Worm (Caenorhabditis elegans) whole organism, L1 larva: ENCODE measurements around the gene W10C4.1.

Experiments used
- C04F5.9 ChIP-seq: sonication (generic microtip); optimal IDR thresholded peaks from 2 replicates; lab custom pipeline; 2016; ENCODE audit warnings: missing genetic modification characterization, missing compliant biosample characterization
- ama-1 ChIP-seq: fragments of 150-350 bp; optimal IDR thresholded peaks from 2 replicates; lab custom pipeline; 2014
- ceh-63 ChIP-seq: fragments of 200-800 bp; sonication (Bioruptor generic); optimal IDR thresholded peaks from 2 replicates; lab custom pipeline; 2018; ENCODE audit warnings: mild to moderate bottlenecking, missing genetic modification characterization, missing compliant biosample characterization
- ceh-8 ChIP-seq: fragments of 200-800 bp; sonication (Bioruptor generic); optimal IDR thresholded peaks from 2 replicates; lab custom pipeline; 2018; ENCODE audit warnings: mild to moderate bottlenecking, missing genetic modification characterization, moderate library complexity, missing compliant biosample characterization
- ceh-88 ChIP-seq: fragments of 200-800 bp; sonication (Bioruptor generic); IDR thresholded peaks from 2 replicates; pipeline ENCODE4 v1.3.6; 2022; ENCODE audit warnings: missing genetic modification characterization, missing compliant biosample characterization
- dsc-1 ChIP-seq: sonication (generic microtip); optimal IDR thresholded peaks from 2 replicates; lab custom pipeline; 2016; ENCODE audit warnings: mild to moderate bottlenecking, missing genetic modification characterization, missing compliant biosample characterization
- efl-1 ChIP-seq, 4 experiments: fragments of 150-350 bp; optimal IDR thresholded peaks in 3 of 4; peaks in 1 of 4; 1 replicate in 1 of 4; 2 replicates in 3 of 4; lab custom pipeline; 2014; ENCODE audit warnings: missing biosample characterization in 2 of 4, missing genetic modification characterization in 2 of 4, missing genetic modification reagents in 2 of 4
- efl-3 ChIP-seq: fragments of 200-800 bp; sonication (Bioruptor generic); optimal IDR thresholded peaks from 2 replicates; lab custom pipeline; 2018; ENCODE audit warnings: mild to moderate bottlenecking, missing genetic modification characterization, missing compliant biosample characterization
- elt-2 ChIP-seq: sonication (generic microtip); optimal IDR thresholded peaks from 2 replicates; lab custom pipeline; 2016; ENCODE audit warnings: missing genetic modification characterization, mild to moderate bottlenecking, inconsistent platforms, missing compliant biosample characterization, missing genetic modification reagents
- elt-3 ChIP-seq, 6 experiments: fragments of 150-350 bp in 1 of 6; sonication (generic microtip); optimal IDR thresholded peaks; 2 replicates each; lab custom pipeline; 2017 to 2018; ENCODE audit warnings: missing biosample characterization in 6 of 6, missing genetic modification characterization in 6 of 6, inconsistent platforms in 1 of 6
- fos-1 ChIP-seq: fragments of 150-350 bp; optimal IDR thresholded peaks from 2 replicates; lab custom pipeline; 2014; ENCODE audit warnings: missing biosample characterization, missing genetic modification characterization
- irx-1 ChIP-seq: sonication (generic microtip); optimal IDR thresholded peaks from 2 replicates; lab custom pipeline; 2016; ENCODE audit warnings: missing genetic modification characterization, missing compliant biosample characterization
- jun-1 ChIP-seq: fragments of 150-350 bp; optimal IDR thresholded peaks from 2 replicates; lab custom pipeline; 2014; ENCODE audit warnings: missing biosample characterization, missing genetic modification reagents, missing genetic modification characterization
- lin-13 ChIP-seq: fragments of 150-350 bp; optimal IDR thresholded peaks from 2 replicates; lab custom pipeline; 2014; ENCODE audit warnings: missing biosample characterization, missing genetic modification reagents, missing genetic modification characterization
- lin-15B ChIP-seq: fragments of 150-350 bp; sonication (generic microtip); optimal IDR thresholded peaks from 3 replicates; lab custom pipeline; 2014; ENCODE audit warnings: missing biosample characterization, missing genetic modification characterization
- lin-35 ChIP-seq, 2 experiments: fragments of 150-350 bp; optimal IDR thresholded peaks; 2 replicates each; lab custom pipeline; 2014; ENCODE audit warnings: missing biosample characterization in 2 of 2, missing genetic modification characterization in 2 of 2, missing genetic modification reagents in 2 of 2
- lin-39 ChIP-seq: fragments of 150-350 bp; optimal IDR thresholded peaks from 2 replicates; lab custom pipeline; 2014; ENCODE audit warnings: missing biosample characterization, missing genetic modification reagents, missing genetic modification characterization
- mdl-1 ChIP-seq, 2 experiments: fragments of 150-350 bp; optimal IDR thresholded peaks; 2 replicates each; lab custom pipeline; 2014 to 2017; ENCODE audit warnings: missing biosample characterization in 2 of 2, missing genetic modification characterization in 2 of 2, inconsistent platforms in 1 of 2
- mep-1 ChIP-seq: fragments of 150-350 bp; optimal IDR thresholded peaks from 2 replicates; lab custom pipeline; 2014; ENCODE audit warnings: missing biosample characterization, missing genetic modification characterization
- nhr-11 ChIP-seq: fragments of 150-350 bp; optimal IDR thresholded peaks from 2 replicates; lab custom pipeline; 2014; ENCODE audit warnings: missing biosample characterization, missing genetic modification characterization
- nhr-19 ChIP-seq: fragments of 200-800 bp; sonication (Bioruptor generic); conservative IDR thresholded peaks from 2 replicates; pipeline ENCODE4 v1.3.6; 2022; ENCODE audit warnings: missing genetic modification characterization, missing compliant biosample characterization
- nhr-237 ChIP-seq: fragments of 150-350 bp; optimal IDR thresholded peaks from 2 replicates; lab custom pipeline; 2014; ENCODE audit warnings: missing biosample characterization, missing genetic modification characterization
- nhr-85 ChIP-seq: sonication (generic microtip); peaks from one replicate; lab custom pipeline; 2016; ENCODE audit warnings: missing genetic modification characterization, inconsistent platforms, missing compliant biosample characterization
- nhr-90 ChIP-seq: sonication (generic microtip); optimal IDR thresholded peaks from 2 replicates; lab custom pipeline; 2016; ENCODE audit warnings: mild to moderate bottlenecking, missing genetic modification characterization, missing compliant biosample characterization; ENCODE audit not compliant: poor library complexity
- pag-3 ChIP-seq: sonication (generic microtip); optimal IDR thresholded peaks from 2 replicates; lab custom pipeline; 2017; ENCODE audit warnings: missing genetic modification characterization, mild to moderate bottlenecking, missing compliant biosample characterization, antibody characterized with exemption, borderline replicate concordance; ENCODE audit not compliant: insufficient read depth
- pqm-1 ChIP-seq: sonication (generic microtip); optimal IDR thresholded peaks from 3 replicates; lab custom pipeline; 2017; ENCODE audit warnings: missing biosample characterization, missing genetic modification characterization
- skn-1 ChIP-seq: fragments of 150-350 bp; optimal IDR thresholded peaks from 2 replicates; lab custom pipeline; 2014; ENCODE audit warnings: missing biosample characterization, missing genetic modification characterization
- sup-37 ChIP-seq: fragments of 200-800 bp; sonication (Bioruptor generic); optimal IDR thresholded peaks from 2 replicates; lab custom pipeline; 2018; ENCODE audit warnings: mild to moderate bottlenecking, missing genetic modification characterization, missing compliant biosample characterization
- swsn-7 ChIP-seq: sonication (generic microtip); optimal IDR thresholded peaks from 2 replicates; lab custom pipeline; 2016; ENCODE audit warnings: missing genetic modification characterization, missing compliant biosample characterization
- tbx-2 ChIP-seq: sonication (generic microtip); optimal IDR thresholded peaks from 2 replicates; lab custom pipeline; 2016; ENCODE audit warnings: missing genetic modification characterization, missing compliant biosample characterization
- tlp-1 ChIP-seq: fragments of 150-350 bp; optimal IDR thresholded peaks from 2 replicates; lab custom pipeline; 2014; ENCODE audit warnings: missing biosample characterization, missing genetic modification characterization
- unc-130 ChIP-seq: fragments of 150-350 bp; optimal IDR thresholded peaks from 2 replicates; lab custom pipeline; 2017; ENCODE audit warnings: missing biosample characterization, missing genetic modification characterization, inconsistent platforms
- unc-30 ChIP-seq: sonication (generic microtip); optimal IDR thresholded peaks from 2 replicates; lab custom pipeline; 2017; ENCODE audit warnings: missing biosample characterization, missing genetic modification characterization
- unc-62 ChIP-seq: fragments of 150-350 bp; optimal IDR thresholded peaks from 2 replicates; lab custom pipeline; 2014; ENCODE audit warnings: missing biosample characterization, missing genetic modification reagents, missing genetic modification characterization
- unc-98 ChIP-seq: fragments of 200-800 bp; sonication (Bioruptor generic); IDR thresholded peaks from 2 replicates; pipeline ENCODE4 v1.3.6; 2022; ENCODE audit warnings: missing genetic modification characterization, missing compliant biosample characterization
- zag-1 ChIP-seq: fragments of 150-350 bp; optimal IDR thresholded peaks from 2 replicates; lab custom pipeline; 2014; ENCODE audit warnings: missing biosample characterization, missing genetic modification characterization
- ztf-11 ChIP-seq, 2 experiments: sonication (generic microtip); optimal IDR thresholded peaks; 2 replicates each; lab custom pipeline; 2016 to 2017; ENCODE audit warnings: missing genetic modification characterization in 2 of 2, missing biosample characterization in 1 of 2, missing compliant biosample characterization in 1 of 2
- ztf-4 ChIP-seq: fragments of 150-350 bp; optimal IDR thresholded peaks from 2 replicates; lab custom pipeline; 2014; ENCODE audit warnings: missing biosample characterization, missing genetic modification characterization

W10C4.1 gene

DNA sequence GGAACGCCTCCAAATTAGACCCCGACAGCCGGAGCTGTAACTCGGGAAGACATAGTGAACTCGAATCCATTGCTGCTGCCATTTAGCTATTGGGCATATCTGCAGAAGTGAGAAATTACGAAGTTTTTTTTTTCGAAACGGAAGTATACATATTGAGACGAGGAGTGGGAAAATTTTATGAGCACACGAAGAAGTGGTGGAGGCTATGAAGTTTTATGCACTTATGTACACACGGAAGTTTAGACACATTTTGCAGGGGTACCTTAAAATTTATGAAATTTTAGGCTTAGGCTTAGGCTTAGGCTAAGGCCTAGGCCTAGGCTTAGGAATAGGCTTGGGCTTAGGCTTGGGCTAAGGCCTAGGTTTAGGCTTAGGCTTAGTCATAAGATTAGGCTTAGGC lies at the start of gene W10C4.1:
W10C4.1 (minus strand) TSS at position 101 of the 400 bp plus-strand sequence.
- no peak for TF ChIP-seq nhr-11 (tag; lab: Kevin White, UChicago)
- TF ChIP-seq skn-1 (tag; lab: Kevin White, UChicago): no peak
- TF ChIP-seq unc-130 (tag; lab: Kevin White, UChicago): no peak
- TF ChIP-seq nhr-85: peak; percentile 36

- TF ChIP-seq lin-39 (tag; lab: Kevin White, UChicago) (no peak), unc-30 (tag; lab: Kevin White, UChicago) (no peak), mdl-1 (tag; optimal IDR thresholded peaks at IDR 0.05; lab: Kevin White, UChicago) (no peak), nhr-237 (no peak), unc-62 (no peak), ztf-11 (tag; optimal IDR thresholded peaks at IDR 0.05; lab: Kevin White, UChicago) (no peak), ama-1 (no peak), sup-37 (no peak), unc-98 (GFP tag; lab: Robert Waterston, UW) (no peak), elt-3 (tag; optimal IDR thresholded peaks at IDR 0.05; lab: Kevin White, UChicago) (no peak), efl-1 (optimal IDR thresholded peaks at IDR 0.05; lab: Kevin White, UChicago) (no peak), efl-1 (GFP tag; optimal IDR thresholded peaks at IDR 0.05 in 1 of 2; lab: Kevin White, UChicago) (no peak), lin-35 (GFP tag; optimal IDR thresholded peaks at IDR 0.05; lab: Kevin White, UChicago) (no peak), nhr-19 (no peak)
These were observed 47.3 kb upstream of the W10C4.1 start, which contains the start of gene Y50D7A.3 for ce11 chrIII:254235-254634. TSS of gene Y50D7A.3 (plus strand) at chrIII:254535.

DNA sequence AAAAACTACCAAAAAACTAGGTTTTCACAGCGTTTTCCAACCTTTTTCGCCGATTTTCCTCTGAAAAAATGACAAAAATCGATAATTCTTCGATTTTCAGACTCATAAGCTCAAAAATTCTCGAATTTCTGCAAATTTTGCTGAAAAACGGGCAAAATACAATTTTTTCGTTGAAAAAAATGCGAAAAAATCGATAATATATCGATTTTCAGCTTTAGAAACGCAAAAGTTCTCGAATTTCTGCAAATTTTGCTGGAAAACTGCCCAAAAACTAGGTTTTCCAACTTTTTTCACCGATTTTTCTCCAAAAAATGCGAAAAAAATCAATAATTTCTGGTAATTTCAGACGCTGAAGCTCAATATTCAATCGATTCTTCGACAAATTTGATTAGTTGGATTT lies 44.5 kb upstream of the W10C4.1 start:
- TF ChIP-seq nhr-90 (no peak), pag-3 (tag; lab: Kevin White, UChicago) (no peak), sup-37 (no peak), tbx-2 (tag; lab: Kevin White, UChicago) (no peak), ceh-8 (GFP tag; lab: Kevin White, UChicago) (no peak), elt-2 (tag; lab: Kevin White, UChicago) (no peak), ama-1 (no peak), tlp-1 (no peak), zag-1 (no peak), pqm-1 (tag; lab: Kevin White, UChicago) (no peak), lin-15B (no peak), efl-1 (optimal IDR thresholded peaks at IDR 0.05; lab: Kevin White, UChicago) (no peak), efl-1 (GFP tag; optimal IDR thresholded peaks at IDR 0.05 in 1 of 2; lab: Kevin White, UChicago) (no peak), ztf-4 (tag; lab: Kevin White, UChicago) (no peak), swsn-7 (tag; lab: Kevin White, UChicago) (no peak), mep-1 (tag; lab: Kevin White, UChicago) (no peak), lin-13 (GFP tag; lab: Kevin White, UChicago) (no peak), unc-130 (tag; lab: Kevin White, UChicago) (no peak), ceh-88 (GFP tag; lab: Robert Waterston, UW) (no peak), C04F5.9 (tag; lab: Kevin White, UChicago) (no peak)
- TF ChIP-seq, all 84 proteins: peak for 0

- TF ChIP-seq fos-1 (tag; lab: Kevin White, UChicago): no peak
- no peak for TF ChIP-seq nhr-19
- TF ChIP-seq dsc-1 (tag; lab: Kevin White, UChicago): no peak
- no peak for TF ChIP-seq lin-13 (GFP tag; lab: Kevin White, UChicago)
- no peak for TF ChIP-seq irx-1 (tag; lab: Kevin White, UChicago)
- TF ChIP-seq jun-1: no peak
- TF ChIP-seq ceh-63: no peak
- TF ChIP-seq efl-3 (GFP tag; lab: Kevin White, UChicago): no peak
- TF ChIP-seq, all 84 proteins: peak for 0
These were observed 28.6 kb upstream of the W10C4.1 start, which contains the start of gene hpo-29 for ce11 chrIII:235544-235943. TSS of gene hpo-29 (plus strand) at chrIII:235844.
